ENCODE assay signal across 5 fruit fly cellular contexts in genomic region chr3L:16233850-16234494, dm6.
TF ChIP-seq lines count a peak whose summit lies in the region.

No protein-coding gene starts in this region.

- no peak for TF ChIP-seq CTCF in whole organism, embryonic (GFP tag; optimal IDR thresholded peaks at IDR 0.05; lab: Kevin White, UChicago)

TF ChIP-seq in whole organism, adult, 20 proteins besides CTCF, POLR2A, EP300 and RAD21 (continues in another document):
- TF ChIP-seq cic (GFP tag; optimal IDR thresholded peaks at IDR 0.05; lab: Kevin White, UChicago) (peak; percentile 65), Clk (GFP tag; optimal IDR thresholded peaks at IDR 0.05; lab: Kevin White, UChicago) (no peak), bab1 (GFP tag; optimal IDR thresholded peaks at IDR 0.05; lab: Kevin White, UChicago) (no peak), ovo (GFP tag; optimal IDR thresholded peaks at IDR 0.05; lab: Kevin White, UChicago) (peak; percentile 34), CG7045 (GFP tag; optimal IDR thresholded peaks at IDR 0.05; lab: Kevin White, UChicago) (peak; percentile 16), CG12768 (GFP tag; optimal IDR thresholded peaks at IDR 0.05; lab: Kevin White, UChicago) (peak; percentile 70), Crg-1 (GFP tag; optimal IDR thresholded peaks at IDR 0.05; lab: Kevin White, UChicago) (no peak), CG7101 (tag; optimal IDR thresholded peaks at IDR 0.05; lab: Kevin White, UChicago) (peak; percentile 48), CG1620 (GFP tag; optimal IDR thresholded peaks at IDR 0.05; lab: Kevin White, UChicago) (no peak), cnc (optimal IDR thresholded peaks at IDR 0.05; lab: Kevin White, UChicago) (peak in 1 of 2 experiments; percentile 53), Mnt (GFP tag; optimal IDR thresholded peaks at IDR 0.05; lab: Kevin White, UChicago) (peak; percentile 43), Hr96 (GFP tag; optimal IDR thresholded peaks at IDR 0.05; lab: Kevin White, UChicago) (no peak), CG11617 (GFP tag; optimal IDR thresholded peaks at IDR 0.05; lab: Kevin White, UChicago) (peak; percentile 61), CG14711 (tag; optimal IDR thresholded peaks at IDR 0.05; lab: Kevin White, UChicago) (peak; percentile 23), CG33017 (tag; optimal IDR thresholded peaks at IDR 0.05; lab: Kevin White, UChicago) (peak; percentile 28), CG5204 (GFP tag; optimal IDR thresholded peaks at IDR 0.05; lab: Kevin White, UChicago) (no peak), toe (GFP tag; optimal IDR thresholded peaks at IDR 0.05; lab: Kevin White, UChicago) (peak; percentile 21), pad (GFP tag; optimal IDR thresholded peaks at IDR 0.05; lab: Kevin White, UChicago) (no peak)

TF ChIP-seq in whole organism, embryonic, 481 proteins besides CTCF, POLR2A, EP300 and RAD21 (continues in another document):
- 0 out of 4 replicates have a peak, but pooled peaks have one; percentile 12 for TF ChIP-seq Dll (GFP tag; IDR thresholded peaks at IDR 0.05; lab: Robert Waterston, UW; ENCODE audit: partially characterized antibody)
- peak; percentile 6 for TF ChIP-seq pzg (GFP tag; optimal IDR thresholded peaks at IDR 0.05; lab: Kevin White, UChicago)
- TF ChIP-seq Med (GFP tag; lab: Kevin White, UChicago) = peak; percentile 48
- TF ChIP-seq CG8281 (tag; optimal IDR thresholded peaks at IDR 0.05; lab: Kevin White, UChicago) = no peak
- TF ChIP-seq CG18619 (GFP tag; optimal IDR thresholded peaks at IDR 0.05; lab: Kevin White, UChicago) = no peak
- TF ChIP-seq vnd (GFP tag; IDR thresholded peaks at IDR 0.05; lab: Robert Waterston, UW; ENCODE audit: partially characterized antibody) = no peak
- peak; percentile 53 for TF ChIP-seq sug (tag; optimal IDR thresholded peaks at IDR 0.05; lab: Kevin White, UChicago)
- no peak for TF ChIP-seq CG10274 (GFP tag; optimal IDR thresholded peaks at IDR 0.05; lab: Kevin White, UChicago)
- 0 out of 2 replicates have a peak, but pooled peaks have one; percentile 19 for TF ChIP-seq MBD-R2 (GFP tag; IDR thresholded peaks at IDR 0.05; lab: Robert Waterston, UW)
- peak; percentile 26; the same call in 1 of the 2 replicates for TF ChIP-seq CG13287 (GFP tag; IDR thresholded peaks at IDR 0.05; lab: Robert Waterston, UW; ENCODE audit: partially characterized antibody)
- TF ChIP-seq CG34422 (GFP tag; IDR thresholded peaks at IDR 0.05; lab: Robert Waterston, UW) = 0 out of 3 replicates have a peak, but pooled peaks have one; percentile 26
- TF ChIP-seq CG10366 (GFP tag; IDR thresholded peaks at IDR 0.05; lab: Robert Waterston, UW) = no peak
- TF ChIP-seq crp (GFP tag; optimal IDR thresholded peaks at IDR 0.05; lab: Kevin White, UChicago) = peak in 1 of 2 experiments; percentile 57
- no peak for TF ChIP-seq luna (GFP tag; optimal IDR thresholded peaks at IDR 0.05; lab: Kevin White, UChicago)
- peak; percentile 16 for TF ChIP-seq lbe (GFP tag; optimal IDR thresholded peaks at IDR 0.05; lab: Kevin White, UChicago)
- no peak for TF ChIP-seq tap (tag; optimal IDR thresholded peaks at IDR 0.05; lab: Kevin White, UChicago)
- TF ChIP-seq exex (tag; optimal IDR thresholded peaks at IDR 0.05; lab: Kevin White, UChicago) = peak; percentile 48

TF ChIP-seq in whole organism, prepupa, 60 proteins besides CTCF, POLR2A, EP300 and RAD21 (continues in another document):
- TF ChIP-seq salr (GFP tag; optimal IDR thresholded peaks at IDR 0.05; lab: Kevin White, UChicago) (no peak), CG8319 (GFP tag; optimal IDR thresholded peaks at IDR 0.05; lab: Kevin White, UChicago) (no peak), CG16779 (tag; optimal IDR thresholded peaks at IDR 0.05; lab: Kevin White, UChicago) (no peak), fkh (GFP tag; optimal IDR thresholded peaks at IDR 0.05; lab: Kevin White, UChicago) (no peak), CG11902 (GFP tag; optimal IDR thresholded peaks at IDR 0.05; lab: Kevin White, UChicago) (no peak), Eip78C (GFP tag; lab: Kevin White, UChicago) (peak; percentile 67), Eip93F (GFP tag; optimal IDR thresholded peaks at IDR 0.05; lab: Kevin White, UChicago) (no peak), CG1621 (tag; optimal IDR thresholded peaks at IDR 0.05; lab: Kevin White, UChicago) (no peak), pdm3 (GFP tag; optimal IDR thresholded peaks at IDR 0.05; lab: Kevin White, UChicago) (no peak), svp (GFP tag; lab: Kevin White, UChicago) (peak; percentile 86), Hr39 (GFP tag; optimal IDR thresholded peaks at IDR 0.05; lab: Kevin White, UChicago) (no peak), CG31627 (GFP tag; optimal IDR thresholded peaks at IDR 0.05; lab: Kevin White, UChicago) (no peak), vri (GFP tag; optimal IDR thresholded peaks at IDR 0.05; lab: Kevin White, UChicago) (peak; percentile 28), Met (GFP tag; optimal IDR thresholded peaks at IDR 0.05; lab: Kevin White, UChicago) (no peak), CG6854 (GFP tag; optimal IDR thresholded peaks at IDR 0.05; lab: Kevin White, UChicago) (peak; percentile 14), CG10669 (GFP tag; optimal IDR thresholded peaks at IDR 0.05; lab: Kevin White, UChicago) (no peak), fd85E (GFP tag; optimal IDR thresholded peaks at IDR 0.05; lab: Kevin White, UChicago) (no peak), CG3032 (tag; optimal IDR thresholded peaks at IDR 0.05; lab: Kevin White, UChicago) (no peak), cyc (GFP tag; optimal IDR thresholded peaks at IDR 0.05; lab: Kevin White, UChicago) (no peak), topi (GFP tag; optimal IDR thresholded peaks at IDR 0.05; lab: Kevin White, UChicago) (no peak), CG6808 (GFP tag; optimal IDR thresholded peaks at IDR 0.05; lab: Kevin White, UChicago) (peak; percentile 0)

TF ChIP-seq in whole organism, pupa, 21 proteins besides CTCF, POLR2A, EP300 and RAD21:
- TF ChIP-seq Pif1A (GFP tag; optimal IDR thresholded peaks at IDR 0.05; lab: Kevin White, UChicago) (no peak), CG4496 (GFP tag; IDR thresholded peaks at IDR 0.05; lab: Robert Waterston, UW) (no peak), CG32121 (GFP tag; IDR thresholded peaks at IDR 0.05; lab: Robert Waterston, UW) (no peak), Pif1B (GFP tag; optimal IDR thresholded peaks at IDR 0.05; lab: Kevin White, UChicago) (no peak), CG9948 (tag; optimal IDR thresholded peaks at IDR 0.05; lab: Kevin White, UChicago) (no peak), EcR (GFP tag; optimal IDR thresholded peaks at IDR 0.05; lab: Kevin White, UChicago) (no peak), CG12605 (GFP tag; IDR thresholded peaks at IDR 0.05; lab: Robert Waterston, UW) (0 out of 2 replicates have a peak, but pooled peaks have one; percentile 45)

TF ChIP-seq in whole organism, wandering third instar larva, 38 proteins besides CTCF, POLR2A, EP300 and RAD21:
- peak; percentile 21 for TF ChIP-seq rgr (GFP tag; optimal IDR thresholded peaks at IDR 0.05; lab: Kevin White, UChicago)
- no peak for TF ChIP-seq Rel (GFP tag; optimal IDR thresholded peaks at IDR 0.05; lab: Kevin White, UChicago)
- peak; percentile 96 for TF ChIP-seq Rel (tag; optimal IDR thresholded peaks at IDR 0.05; lab: Kevin White, UChicago)
- TF ChIP-seq h (GFP tag; optimal IDR thresholded peaks at IDR 0.05; lab: Kevin White, UChicago) = peak; percentile 32
- no peak for TF ChIP-seq Jra (GFP tag; optimal IDR thresholded peaks at IDR 0.05; lab: Kevin White, UChicago)
- no peak for TF ChIP-seq brk (GFP tag; optimal IDR thresholded peaks at IDR 0.05; lab: Kevin White, UChicago)
